Worm (Caenorhabditis elegans) whole organism, late embryonic: Measurements from ENCODE around the gene F45E12.5.

Source experiments
- nhr-11 ChIP-seq: fragments of 150-350 bp; optimal IDR thresholded peaks from 2 replicates; lab custom pipeline; 2014; ENCODE audit warnings: missing biosample characterization, missing genetic modification characterization
- pha-4 ChIP-seq: fragments of 150-350 bp; optimal IDR thresholded peaks from 2 replicates; lab custom pipeline; 2018; ENCODE audit warnings: missing biosample characterization, missing genetic modification reagents, missing genetic modification characterization

DNA sequence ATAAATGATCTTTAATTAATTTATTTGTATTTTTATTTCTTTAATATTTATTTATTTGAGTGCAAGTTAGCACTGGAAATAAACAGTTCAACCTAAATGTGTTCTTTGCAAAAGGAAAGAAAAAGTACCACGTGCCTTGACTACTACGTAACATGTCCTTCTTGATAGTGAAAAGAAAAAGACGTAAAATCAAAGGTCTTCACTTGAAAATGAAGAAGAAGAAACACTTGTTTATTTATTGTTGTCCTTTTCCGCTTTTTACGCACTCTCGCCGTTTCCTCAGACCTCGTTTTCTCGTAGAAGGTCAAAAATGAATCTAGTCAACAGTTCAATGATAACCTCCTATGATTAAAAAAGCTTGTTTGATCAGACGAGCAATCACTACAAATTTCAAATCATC lies 32.0 kb downstream of the F45E12.5 start:
- TF ChIP-seq nhr-11 (tag; lab: Kevin White, UChicago): no peak
- TF ChIP-seq pha-4 (tag; lab: Kevin White, UChicago): no peak
